Worm (Caenorhabditis elegans) whole organism, late embryonic: Measurements from ENCODE around the gene dnj-26.

Experiments used
- ama-1 ChIP-seq: fragments of 150-350 bp; optimal IDR thresholded peaks from 2 replicates; lab custom pipeline; 2014
- elt-2 ChIP-seq: sonication (generic microtip); optimal IDR thresholded peaks from 2 replicates; lab custom pipeline; 2016; ENCODE audit warnings: missing genetic modification reagents, missing genetic modification characterization, missing compliant biosample characterization
- eyg-1 ChIP-seq: sonication (generic microtip); optimal IDR thresholded peaks from 2 replicates; lab custom pipeline; 2016; ENCODE audit warnings: missing genotype, missing genetic modification characterization, missing compliant biosample characterization
- pag-3 ChIP-seq: sonication (generic microtip); optimal IDR thresholded peaks from 2 replicates; lab custom pipeline; 2016; ENCODE audit warnings: missing compliant biosample characterization, missing genetic modification characterization, borderline replicate concordance
- pqm-1 ChIP-seq: sonication (generic microtip); optimal IDR thresholded peaks from 2 replicates; lab custom pipeline; 2016; ENCODE audit warnings: missing genetic modification characterization, missing compliant biosample characterization
- tbx-2 ChIP-seq: sonication (generic microtip); optimal IDR thresholded peaks from 2 replicates; lab custom pipeline; 2016; ENCODE audit warnings: missing genetic modification characterization, missing compliant biosample characterization

DNA sequence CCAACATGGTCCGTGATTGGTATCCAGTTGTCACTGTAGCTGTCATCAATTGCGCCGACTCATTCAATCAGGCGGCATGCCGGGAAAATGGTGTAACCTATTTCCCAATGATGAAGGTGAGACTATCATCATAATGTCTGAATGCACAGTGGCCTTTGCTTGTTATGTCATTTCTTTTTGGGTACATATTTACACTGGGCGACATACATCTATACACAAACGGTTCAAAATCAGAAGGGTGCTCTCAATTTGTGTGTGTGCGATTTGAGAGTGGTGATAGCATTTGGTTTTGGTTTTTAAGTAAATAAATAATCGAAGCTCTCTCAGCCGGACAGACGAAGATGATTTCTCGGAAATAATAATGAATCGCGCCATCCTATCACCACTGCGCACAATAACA is 48.5 kb downstream of the dnj-26 start:
- TF ChIP-seq ama-1 (lab: Kevin White, UChicago) (no peak), pqm-1 (no peak), tbx-2 (tag; lab: Kevin White, UChicago) (no peak), eyg-1 (tag; lab: Kevin White, UChicago) (no peak), elt-2 (tag; lab: Kevin White, UChicago) (no peak), pag-3 (tag; lab: Kevin White, UChicago) (no peak)
